Fruit fly (Drosophila melanogaster): ENCODE data around the gene CG13460.
A peak's percentile ranks its signal among the peaks of the same experiment; 100 is the strongest.

Gene CG13460

dm6 chr3L:15103988-15104848 lies 42.7 kb upstream of the CG13460 start:
- TF ChIP-seq Six4 (GFP tag; optimal IDR thresholded peaks at IDR 0.05) (no peak), CG6254 (GFP tag; optimal IDR thresholded peaks at IDR 0.05) (no peak), ftz-f1 (GFP tag; optimal IDR thresholded peaks at IDR 0.05) (no peak), slbo (GFP tag; IDR thresholded peaks at IDR 0.05) (0 out of 2 replicates have a peak, but pooled peaks have one; percentile 6), CG3847 (GFP tag; IDR thresholded peaks at IDR 0.05) (no peak), fd3F (GFP tag; optimal IDR thresholded peaks at IDR 0.05) (no peak), BEAF-32 (GFP tag; optimal IDR thresholded peaks at IDR 0.05) (no peak), CG17385 (GFP tag; optimal IDR thresholded peaks at IDR 0.05) (peak; percentile 88), CG15601 (tag; optimal IDR thresholded peaks at IDR 0.05) (no peak), CG10565 (GFP tag; optimal IDR thresholded peaks at IDR 0.05) (no peak), schlank (tag; optimal IDR thresholded peaks at IDR 0.05) (no peak), Dfd (GFP tag; optimal IDR thresholded peaks at IDR 0.05) (no peak), CG10543 (GFP tag; optimal IDR thresholded peaks at IDR 0.05) (peak; percentile 28), CG1603 (tag; optimal IDR thresholded peaks at IDR 0.05) (no peak), CG12219 (GFP tag; optimal IDR thresholded peaks at IDR 0.05) (no peak), tup (GFP tag; optimal IDR thresholded peaks at IDR 0.05) (no peak), CG1233 (GFP tag; optimal IDR thresholded peaks at IDR 0.05) (no peak), slou (GFP tag; optimal IDR thresholded peaks at IDR 0.05) (no peak), en (GFP tag; optimal IDR thresholded peaks at IDR 0.05) (no peak), gt (GFP tag; IDR thresholded peaks at IDR 0.05) (no peak), Ets65A (GFP tag) (peak; percentile 71), CG30020 (tag; optimal IDR thresholded peaks at IDR 0.05) (no peak), Doc2 (GFP tag; IDR thresholded peaks at IDR 0.05) (no peak), hb (GFP tag; IDR thresholded peaks at IDR 0.05; ENCODE audit: partially characterized antibody) (no peak), lilli (GFP tag; optimal IDR thresholded peaks at IDR 0.05) (no peak), CG6654 (GFP tag; optimal IDR thresholded peaks at IDR 0.05) (no peak), CG31365 (tag; optimal IDR thresholded peaks at IDR 0.05) (no peak), grn (GFP tag; optimal IDR thresholded peaks at IDR 0.05) (no peak), da (GFP tag; optimal IDR thresholded peaks at IDR 0.05) (no peak), HLH54F (GFP tag; optimal IDR thresholded peaks at IDR 0.05) (no peak), Dip3 (GFP tag; optimal IDR thresholded peaks at IDR 0.05) (no peak), tx (GFP tag; optimal IDR thresholded peaks at IDR 0.05) (no peak), CG11504 (tag; optimal IDR thresholded peaks at IDR 0.05) (no peak), CG12769 (tag; optimal IDR thresholded peaks at IDR 0.05) (no peak), CG32772 (GFP tag; IDR thresholded peaks at IDR 0.05) (peak; percentile 36; the same call in 1 of the 2 replicates), CG18011 (GFP tag; optimal IDR thresholded peaks at IDR 0.05) (no peak), shn (GFP tag; optimal IDR thresholded peaks at IDR 0.05) (peak; percentile 8), crc (GFP tag; optimal IDR thresholded peaks at IDR 0.05) (no peak), vvl (GFP tag; IDR thresholded peaks at IDR 0.05) (no peak), CG17829 (tag; optimal IDR thresholded peaks at IDR 0.05) (no peak), PHDP (tag; optimal IDR thresholded peaks at IDR 0.05) (no peak), pros (GFP tag; optimal IDR thresholded peaks at IDR 0.05) (no peak), CG9876 (GFP tag; optimal IDR thresholded peaks at IDR 0.05) (peak; percentile 12), Oli (tag; optimal IDR thresholded peaks at IDR 0.05) (no peak), mirr (GFP tag; optimal IDR thresholded peaks at IDR 0.05) (no peak), salm (tag; optimal IDR thresholded peaks at IDR 0.05) (no peak), CG10654 (GFP tag; optimal IDR thresholded peaks at IDR 0.05) (no peak), scrt (GFP tag; optimal IDR thresholded peaks at IDR 0.05) (peak; percentile 30), CG2875 (GFP tag; optimal IDR thresholded peaks at IDR 0.05) (no peak)
